Worm (Caenorhabditis elegans): ENCODE results near the gene F57F5.3.

DNA sequence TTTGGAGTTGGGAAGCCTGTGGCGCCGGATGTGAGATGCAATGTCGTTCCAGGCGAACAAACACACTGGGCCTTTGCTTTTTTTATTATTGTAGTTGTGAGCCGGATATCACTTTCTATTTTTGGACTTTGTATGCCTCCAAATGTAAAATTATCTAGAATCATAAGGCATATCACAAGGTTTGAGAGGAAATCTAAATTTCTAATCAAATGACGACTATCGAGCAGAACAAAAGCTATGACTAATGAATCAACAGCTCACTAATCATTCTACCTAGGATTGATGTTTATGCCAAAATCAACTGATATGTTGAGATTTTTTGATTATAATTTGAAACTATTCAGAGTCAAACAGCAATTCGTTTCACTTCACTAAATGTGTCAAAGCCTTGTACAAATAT, 31.5 kb upstream of the F57F5.3 start:
- TF ChIP-seq F49E8.2 (tag; optimal IDR thresholded peaks at IDR 0.05; ENCODE audit: insufficient read depth) = no peak
- no peak for TF ChIP-seq ama-1 (optimal IDR thresholded peaks at IDR 0.05)
- TF ChIP-seq ama-1 (GFP tag; optimal IDR thresholded peaks at IDR 0.05) = no peak
- TF ChIP-seq chd-7 (tag; optimal IDR thresholded peaks at IDR 0.05) = no peak
- TF ChIP-seq unc-130 (GFP tag; optimal IDR thresholded peaks at IDR 0.05) = no peak
- TF ChIP-seq let-607 (tag; optimal IDR thresholded peaks at IDR 0.05) = no peak
- TF ChIP-seq mxl-1 (tag; optimal IDR thresholded peaks at IDR 0.05) = no peak
- TF ChIP-seq lir-1 (GFP tag; conservative IDR thresholded peaks at IDR 0.05) = no peak
